Fruit fly (Drosophila melanogaster) whole organism, embryonic: ENCODE data around the gene nonA.
A peak's percentile ranks its signal among the peaks of the same experiment; 100 is the strongest.

Source experiments
- Antp ChIP-seq: fragments of 200-800 bp; sonication (Bioruptor generic); optimal IDR thresholded peaks from 3 replicates; lab custom pipeline; 2016; ENCODE audit warnings: missing biosample characterization, missing genetic modification characterization
- Awh ChIP-seq: fragments of 200-800 bp; sonication (Bioruptor generic); IDR thresholded peaks from 2 replicates; pipeline ENCODE4, ENCODE4 v1.3.6; 2022; ENCODE audit warnings: missing biosample characterization, missing genetic modification characterization
- C15 ChIP-seq: fragments of 200-800 bp; sonication (Bioruptor generic); IDR thresholded peaks from 3 replicates; pipeline ENCODE4 v1.3.6; 2022; ENCODE audit warnings: missing biosample characterization, missing genetic modification characterization
- CG10979 ChIP-seq: fragments of 200-800 bp; sonication (Bioruptor generic); optimal IDR thresholded peaks from 2 replicates; lab custom pipeline; 2018; ENCODE audit warnings: missing biosample characterization, mild to moderate bottlenecking, missing genetic modification characterization, moderate library complexity
- CG14710 ChIP-seq: fragments of 200-800 bp; sonication (Bioruptor generic); optimal IDR thresholded peaks from 3 replicates; lab custom pipeline; 2019; ENCODE audit warnings: missing biosample characterization, mild to moderate bottlenecking, missing genetic modification characterization, moderate library complexity
- CG16813 ChIP-seq: fragments of 200-800 bp; sonication (Bioruptor generic); IDR thresholded peaks from 3 replicates; pipeline ENCODE4 v1.3.6; 2022; ENCODE audit warnings: missing biosample characterization, missing genetic modification characterization; ENCODE audit not compliant: partially characterized antibody
- CG17361 ChIP-seq: fragments of 200-800 bp; sonication (Bioruptor generic); IDR thresholded peaks from 3 replicates; pipeline ENCODE4 v1.3.6; 2022; ENCODE audit warnings: missing biosample characterization, missing genetic modification characterization
- CG18262 ChIP-seq: fragments of 200-800 bp; optimal IDR thresholded peaks from 3 replicates; lab custom pipeline; 2019; ENCODE audit warnings: missing biosample characterization, mild to moderate bottlenecking, missing genetic modification characterization, moderate library complexity
- CG18599 ChIP-seq: fragments of 200-800 bp; sonication (Bioruptor generic); optimal IDR thresholded peaks from 3 replicates; lab custom pipeline; 2017; ENCODE audit warnings: missing biosample characterization, missing genetic modification characterization, mild to moderate bottlenecking, moderate library complexity, missing genetic modification reagents
- CG2712 ChIP-seq: fragments of 200-800 bp; optimal IDR thresholded peaks from 3 replicates; lab custom pipeline; 2019; ENCODE audit warnings: missing biosample characterization, mild to moderate bottlenecking, missing genetic modification characterization, moderate library complexity
- CG3995 ChIP-seq: fragments of 200-800 bp; sonication (Bioruptor generic); optimal IDR thresholded peaks from 3 replicates; lab custom pipeline; 2016; ENCODE audit warnings: missing biosample characterization, missing genetic modification characterization
- CG6791 ChIP-seq: fragments of 200-800 bp; sonication (Bioruptor generic); IDR thresholded peaks from 3 replicates; pipeline ENCODE4 v1.3.6; 2022; ENCODE audit warnings: missing biosample characterization, missing genetic modification characterization; ENCODE audit not compliant: partially characterized antibody
- CG9932 ChIP-seq: fragments of 200-800 bp; sonication (Bioruptor generic); IDR thresholded peaks from 2 replicates; pipeline ENCODE4 v1.3.6; 2022; ENCODE audit warnings: missing biosample characterization, missing genetic modification characterization
- CHES-1-like ChIP-seq: fragments of 200-800 bp; sonication (Bioruptor generic); optimal IDR thresholded peaks from 2 replicates; lab custom pipeline; 2016; ENCODE audit warnings: missing biosample characterization, missing genetic modification characterization
- Camta ChIP-seq: fragments of 200-800 bp; sonication (Bioruptor generic); optimal IDR thresholded peaks from 2 replicates; lab custom pipeline; 2016; ENCODE audit warnings: missing biosample characterization, missing genetic modification characterization
- CoRest ChIP-seq: fragments of 200-800 bp; sonication (Bioruptor generic); optimal IDR thresholded peaks from 3 replicates; lab custom pipeline; 2018; ENCODE audit warnings: missing biosample characterization, mild to moderate bottlenecking, missing genetic modification characterization, moderate library complexity
- D ChIP-seq, 2 experiments: fragments of 200-800 bp in 1 of 2; fragments of >200 bp in 1 of 2; sonication (Bioruptor generic) in 1 of 2; optimal IDR thresholded peaks; 2 replicates in 1 of 2; 3 replicates in 1 of 2; lab custom pipeline; 2017; ENCODE audit warnings: mild to moderate bottlenecking in 1 of 2, missing biosample characterization in 1 of 2, missing genetic modification characterization in 1 of 2, missing genetic modification reagents in 1 of 2
- Dref ChIP-seq: fragments of 200-800 bp; sonication (Bioruptor generic); IDR thresholded peaks from 2 replicates; pipeline ENCODE4 v1.3.6; 2022; ENCODE audit warnings: missing biosample characterization, missing genetic modification characterization
- E2f2 ChIP-seq: fragments of 200-800 bp; sonication (Bioruptor generic); IDR thresholded peaks from 2 replicates; pipeline ENCODE4 v1.3.6; 2022; ENCODE audit warnings: missing biosample characterization, missing genetic modification characterization
- Fer1 ChIP-seq: fragments of 200-800 bp; sonication (Bioruptor generic); optimal IDR thresholded peaks from 2 replicates; lab custom pipeline; 2017; ENCODE audit warnings: missing biosample characterization, mild to moderate bottlenecking, missing genetic modification characterization
- Hey ChIP-seq: fragments of 200-800 bp; sonication (Bioruptor generic); optimal IDR thresholded peaks from 3 replicates; lab custom pipeline; 2018; ENCODE audit warnings: missing biosample characterization, mild to moderate bottlenecking, missing genetic modification characterization
- MBD-R2 ChIP-seq: fragments of 200-800 bp; sonication (Bioruptor generic); IDR thresholded peaks from 2 replicates; pipeline ENCODE4 v1.3.6; 2022; ENCODE audit warnings: missing biosample characterization, missing genetic modification characterization
- Neu2 ChIP-seq: fragments of 200-800 bp; sonication (Bioruptor generic); optimal IDR thresholded peaks from 3 replicates; lab custom pipeline; 2016; ENCODE audit warnings: missing biosample characterization, missing genetic modification characterization, borderline replicate concordance
- Opbp ChIP-seq: fragments of 200-800 bp; sonication (Bioruptor generic); IDR thresholded peaks from 3 replicates; pipeline ENCODE4 v1.3.6; 2022; ENCODE audit warnings: missing biosample characterization, missing genetic modification characterization; ENCODE audit not compliant: partially characterized antibody
- Pdp1 ChIP-seq, 2 experiments: fragments of 200-800 bp; sonication (Bioruptor generic); optimal IDR thresholded peaks; 3 replicates each; lab custom pipeline; 2016; ENCODE audit warnings: missing biosample characterization in 2 of 2, missing genetic modification characterization in 2 of 2, mild to moderate bottlenecking in 1 of 2, moderate library complexity in 1 of 2
- Sry-δ ChIP-seq: fragments of 200-800 bp; sonication (Bioruptor generic); optimal IDR thresholded peaks from 2 replicates; lab custom pipeline; 2016; ENCODE audit warnings: missing biosample characterization, missing genetic modification characterization
- Stat92E ChIP-seq, 3 experiments: fragments of >200 bp in 2 of 3; fragments of 200-800 bp in 1 of 3; sonication (Bioruptor generic) in 1 of 3; optimal IDR thresholded peaks; 2 replicates each; lab custom pipeline; 2017 to 2019; ENCODE audit warnings: missing biosample characterization in 3 of 3, missing genetic modification characterization in 3 of 3, mild to moderate bottlenecking in 1 of 3, moderate library complexity in 1 of 3
- Trl ChIP-seq, 3 experiments: fragments of >200 bp in 2 of 3; fragments of 200-800 bp in 1 of 3; sonication (Bioruptor generic) in 1 of 3; optimal IDR thresholded peaks; 2 replicates in 1 of 3; 3 replicates in 2 of 3; lab custom pipeline; 2016 to 2017; ENCODE audit warnings: missing biosample characterization in 1 of 3, missing genetic modification characterization in 1 of 3
- crp ChIP-seq, 2 experiments: fragments of 200-800 bp; sonication (Bioruptor generic); optimal IDR thresholded peaks; 2 replicates in 1 of 2; 3 replicates in 1 of 2; lab custom pipeline; 2017; ENCODE audit warnings: missing biosample characterization in 2 of 2, missing genetic modification characterization in 2 of 2, mild to moderate bottlenecking in 1 of 2, moderate library complexity in 1 of 2
- dati ChIP-seq: fragments of 200-800 bp; sonication (Bioruptor generic); IDR thresholded peaks from 2 replicates; pipeline ENCODE4 v1.3.6; 2022; ENCODE audit warnings: missing biosample characterization, missing genetic modification characterization
- en ChIP-seq: fragments of 200-800 bp; sonication (Bioruptor generic); optimal IDR thresholded peaks from 2 replicates; lab custom pipeline; 2016; ENCODE audit warnings: missing biosample characterization, missing genetic modification characterization
- ftz-f1 ChIP-seq: fragments of 200-800 bp; sonication (Bioruptor generic); optimal IDR thresholded peaks from 2 replicates; lab custom pipeline; 2016; ENCODE audit warnings: missing biosample characterization, missing genetic modification characterization
- grau ChIP-seq: fragments of 200-800 bp; optimal IDR thresholded peaks from 3 replicates; lab custom pipeline; 2019; ENCODE audit warnings: missing biosample characterization, mild to moderate bottlenecking, missing genetic modification characterization, moderate library complexity
- hb ChIP-seq: fragments of 200-800 bp; sonication (Bioruptor generic); IDR thresholded peaks from 3 replicates; pipeline ENCODE4 v1.3.6; 2022; ENCODE audit warnings: missing biosample characterization, missing genetic modification characterization; ENCODE audit not compliant: partially characterized antibody
- inv ChIP-seq: fragments of 200-800 bp; sonication (Bioruptor generic); IDR thresholded peaks from 2 replicates; pipeline ENCODE4 v1.3.6; 2022; ENCODE audit warnings: missing biosample characterization, missing genetic modification characterization; ENCODE audit not compliant: partially characterized antibody
- jigr1 ChIP-seq: fragments of 200-800 bp; sonication (Bioruptor generic); IDR thresholded peaks from 3 replicates; pipeline ENCODE4 v1.3.6; 2022; ENCODE audit warnings: missing biosample characterization, missing genetic modification characterization
- knrl ChIP-seq: fragments of 200-800 bp; sonication (Bioruptor generic); IDR thresholded peaks from 3 replicates; pipeline ENCODE4 v1.3.6; 2022; ENCODE audit warnings: missing biosample characterization, missing genetic modification characterization; ENCODE audit not compliant: partially characterized antibody
- nerfin-2 ChIP-seq: fragments of 200-800 bp; sonication (Bioruptor generic); IDR thresholded peaks from 2 replicates; pipeline ENCODE4 v1.3.6; 2022; ENCODE audit warnings: missing biosample characterization, missing genetic modification characterization; ENCODE audit not compliant: partially characterized antibody
- p53 ChIP-seq: fragments of 200-800 bp; sonication (Bioruptor generic); optimal IDR thresholded peaks from 2 replicates; lab custom pipeline; 2016; ENCODE audit warnings: missing biosample characterization, missing genetic modification characterization
- phol ChIP-seq: fragments of 200-800 bp; sonication (Bioruptor generic); optimal IDR thresholded peaks from 3 replicates; lab custom pipeline; 2018; ENCODE audit warnings: missing biosample characterization, mild to moderate bottlenecking, missing genetic modification characterization, moderate library complexity
- row ChIP-seq: fragments of 200-800 bp; sonication (Bioruptor generic); IDR thresholded peaks from 3 replicates; pipeline ENCODE4 v1.3.6; 2022; ENCODE audit warnings: missing biosample characterization, missing genetic modification characterization
- sisA ChIP-seq: fragments of 200-800 bp; sonication (Bioruptor generic); IDR thresholded peaks from 2 replicates; pipeline ENCODE4 v1.3.6; 2022; ENCODE audit warnings: missing biosample characterization, missing genetic modification characterization
- tna ChIP-seq: fragments of 200-800 bp; sonication (Bioruptor generic); IDR thresholded peaks from 2 replicates; pipeline ENCODE4 v1.3.6; 2022; ENCODE audit warnings: missing biosample characterization, missing genetic modification characterization; ENCODE audit not compliant: partially characterized antibody
- unc-4 ChIP-seq: fragments of 200-800 bp; sonication (Bioruptor generic); IDR thresholded peaks from 2 replicates; pipeline ENCODE4 v1.3.6; 2022; ENCODE audit warnings: missing biosample characterization, missing genetic modification characterization; ENCODE audit not compliant: partially characterized antibody
- usp ChIP-seq: fragments of >200 bp; optimal IDR thresholded peaks from 2 replicates; lab custom pipeline; 2017; ENCODE audit warnings: missing biosample characterization, missing genetic modification characterization
- vnd ChIP-seq: fragments of 200-800 bp; sonication (Bioruptor generic); IDR thresholded peaks from 3 replicates; pipeline ENCODE4 v1.3.6; 2022; ENCODE audit warnings: missing biosample characterization, missing genetic modification characterization; ENCODE audit not compliant: partially characterized antibody
- zf30C ChIP-seq: fragments of 200-800 bp; sonication (Bioruptor generic); optimal IDR thresholded peaks from 3 replicates; lab custom pipeline; 2018; ENCODE audit warnings: missing biosample characterization, mild to moderate bottlenecking, missing genetic modification characterization

The nonA gene

dm6 chrX:16331562-16332233, 29.7 kb upstream of the nonA start:
- TF ChIP-seq nerfin-2 (GFP tag; lab: Robert Waterston, UW) (0 out of 2 replicates have a peak, but pooled peaks have one; percentile 15), CG3995 (peak; percentile 95), inv (GFP tag; lab: Robert Waterston, UW) (peak; percentile 77), Dref (GFP tag; lab: Robert Waterston, UW) (peak; percentile 48), CG9932 (peak; percentile 69), Stat92E (GFP tag; optimal IDR thresholded peaks at IDR 0.05; lab: Kevin White, UChicago) (no peak), row (GFP tag; lab: Robert Waterston, UW) (peak; percentile 85), CoRest (tag; lab: Kevin White, UChicago) (peak; percentile 28), Sry-δ (peak; percentile 89), sisA (GFP tag; lab: Robert Waterston, UW) (no peak), CG14710 (tag; lab: Kevin White, UChicago) (peak; percentile 10), CG17361 (0 out of 3 replicates have a peak, but pooled peaks have one; percentile 10), Camta (GFP tag; lab: Kevin White, UChicago) (no peak), D (optimal IDR thresholded peaks at IDR 0.05; lab: Kevin White, UChicago) (peak; percentile 47), D (GFP tag; optimal IDR thresholded peaks at IDR 0.05; lab: Kevin White, UChicago) (no peak), Opbp (GFP tag; lab: Robert Waterston, UW) (peak; percentile 89), CG2712 (tag; lab: Kevin White, UChicago) (no peak), CG10979 (tag; lab: Kevin White, UChicago) (no peak), usp (GFP tag; lab: Kevin White, UChicago) (no peak), Hey (tag; lab: Kevin White, UChicago) (no peak), Pdp1 (GFP tag; optimal IDR thresholded peaks at IDR 0.05; lab: Kevin White, UChicago) (peak in 1 of 2 experiments; percentile 88), Awh (no peak), crp (GFP tag; optimal IDR thresholded peaks at IDR 0.05; lab: Kevin White, UChicago) (peak in 1 of 2 experiments; percentile 8), Antp (GFP tag; lab: Kevin White, UChicago) (no peak), jigr1 (GFP tag; lab: Robert Waterston, UW) (peak; percentile 46; the same call in 1 of the 3 replicates), CG18599 (GFP tag; lab: Kevin White, UChicago) (no peak), Trl (optimal IDR thresholded peaks at IDR 0.05; lab: Kevin White, UChicago) (no peak), Trl (GFP tag; optimal IDR thresholded peaks at IDR 0.05; lab: Kevin White, UChicago) (no peak), tna (peak; percentile 57), CG6791 (GFP tag; lab: Robert Waterston, UW) (peak; percentile 84), vnd (GFP tag; lab: Robert Waterston, UW) (peak; percentile 61; the same call in 2 of the 3 replicates), Fer1 (GFP tag; lab: Kevin White, UChicago) (no peak), hb (GFP tag; lab: Robert Waterston, UW) (peak; percentile 67), unc-4 (peak; percentile 71), CG18262 (tag; lab: Kevin White, UChicago) (no peak), CHES-1-like (GFP tag; lab: Kevin White, UChicago) (peak; percentile 24), MBD-R2 (GFP tag; lab: Robert Waterston, UW) (peak; percentile 47; the same call in 1 of the 2 replicates), p53 (GFP tag; lab: Kevin White, UChicago) (no peak), knrl (peak; percentile 89), E2f2 (GFP tag; lab: Robert Waterston, UW) (peak; percentile 34), CG16813 (GFP tag; lab: Robert Waterston, UW) (peak; percentile 86), dati (no peak), C15 (GFP tag; lab: Robert Waterston, UW) (no peak), ftz-f1 (GFP tag; lab: Kevin White, UChicago) (no peak), grau (tag; lab: Kevin White, UChicago) (no peak), phol (peak; percentile 5), Neu2 (GFP tag; lab: Kevin White, UChicago) (no peak), zf30C (GFP tag; lab: Kevin White, UChicago) (peak; percentile 60), en (no peak)
